Fruit fly (Drosophila melanogaster) Kc167 (cell line): ENCODE results near the gene rn.

Experiments used
- h ChIP-seq: fragments of >200 bp; optimal IDR thresholded peaks from 3 replicates; lab custom pipeline; 2018; ENCODE audit warnings: missing external identifiers
- psq ChIP-seq: fragments of >200 bp; optimal IDR thresholded peaks from 2 replicates; lab custom pipeline; 2017; ENCODE audit warnings: missing external identifiers
- ttk ChIP-seq: sonication (Bioruptor generic); optimal IDR thresholded peaks from 2 replicates; lab custom pipeline; 2017; ENCODE audit warnings: missing external identifiers

DNA sequence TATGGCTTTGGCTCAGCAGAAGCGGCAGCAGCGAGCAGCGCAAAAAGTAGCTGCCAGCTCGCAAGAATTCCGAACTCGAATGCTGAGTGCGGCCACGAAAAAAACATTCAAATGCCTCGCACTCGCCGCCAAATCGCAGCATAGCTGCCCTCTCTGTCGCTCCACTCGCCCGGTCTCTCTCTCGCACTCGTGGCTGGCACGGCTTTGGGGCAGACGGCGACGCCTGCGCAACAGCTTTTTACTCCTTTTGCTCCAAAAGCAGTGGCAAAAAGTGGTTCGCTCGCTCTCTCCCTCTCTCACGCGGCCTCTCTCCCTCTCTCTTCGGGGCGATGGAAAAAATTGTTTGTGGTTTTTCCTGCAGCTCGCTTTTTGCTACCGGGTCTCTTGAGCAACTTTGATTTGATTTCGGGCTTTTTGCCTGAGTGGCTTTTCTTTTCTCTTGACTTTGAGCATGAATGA is at the start of gene rn:
- TF ChIP-seq psq (lab: Kevin White, UChicago), result no peak
- TF ChIP-seq ttk (lab: Kevin White, UChicago), result no peak
- TF ChIP-seq h, result no peak
